Worm (Caenorhabditis elegans) whole organism, L1 larva: ENCODE measurements around the gene rha-2.

Source experiments
- C16A3.4 ChIP-seq: fragments of 150-350 bp; optimal IDR thresholded peaks from 2 replicates; lab custom pipeline; 2014; ENCODE audit warnings: missing biosample characterization, missing genetic modification characterization
- C34B4.2 ChIP-seq: sonication (generic microtip); optimal IDR thresholded peaks from 2 replicates; lab custom pipeline; 2017; ENCODE audit warnings: mild to moderate bottlenecking, missing genetic modification characterization, missing compliant biosample characterization
- F16B12.6 ChIP-seq: fragments of 150-350 bp; optimal IDR thresholded peaks from 2 replicates; lab custom pipeline; 2014; ENCODE audit warnings: missing biosample characterization, missing genetic modification characterization
- Y116A8C.19 ChIP-seq: sonication (generic microtip); optimal IDR thresholded peaks from 2 replicates; lab custom pipeline; 2016; ENCODE audit warnings: missing compliant biosample characterization, missing genetic modification characterization, borderline replicate concordance
- aly-2 ChIP-seq: fragments of 150-350 bp; optimal IDR thresholded peaks from 2 replicates; lab custom pipeline; 2014; ENCODE audit warnings: missing biosample characterization, missing genetic modification characterization
- blmp-1 ChIP-seq: fragments of 150-350 bp; optimal IDR thresholded peaks from 2 replicates; lab custom pipeline; 2014; ENCODE audit warnings: missing biosample characterization, missing genetic modification characterization
- ceh-8 ChIP-seq: fragments of 200-800 bp; sonication (Bioruptor generic); optimal IDR thresholded peaks from 2 replicates; lab custom pipeline; 2018; ENCODE audit warnings: mild to moderate bottlenecking, missing genetic modification characterization, moderate library complexity, missing compliant biosample characterization
- ceh-82 ChIP-seq, 3 experiments: fragments of 150-350 bp in 1 of 3; sonication (generic microtip) in 2 of 3; optimal IDR thresholded peaks; 2 replicates each; lab custom pipeline; 2014 to 2017; ENCODE audit warnings: missing biosample characterization in 3 of 3, missing genetic modification characterization in 3 of 3
- ceh-90 ChIP-seq: sonication (generic microtip); optimal IDR thresholded peaks from 2 replicates; lab custom pipeline; 2016; ENCODE audit warnings: missing genetic modification characterization, missing compliant biosample characterization
- ces-1 ChIP-seq: fragments of 150-350 bp; optimal IDR thresholded peaks from 2 replicates; lab custom pipeline; 2014; ENCODE audit warnings: missing biosample characterization, missing genetic modification reagents, missing genetic modification characterization
- dsc-1 ChIP-seq: sonication (generic microtip); optimal IDR thresholded peaks from 2 replicates; lab custom pipeline; 2016; ENCODE audit warnings: mild to moderate bottlenecking, missing genetic modification characterization, missing compliant biosample characterization
- efl-1 ChIP-seq, 4 experiments: fragments of 150-350 bp; optimal IDR thresholded peaks in 3 of 4; peaks in 1 of 4; 1 replicate in 1 of 4; 2 replicates in 3 of 4; lab custom pipeline; 2014; ENCODE audit warnings: missing biosample characterization in 2 of 4, missing genetic modification characterization in 2 of 4, missing genetic modification reagents in 2 of 4
- efl-3 ChIP-seq: fragments of 200-800 bp; sonication (Bioruptor generic); optimal IDR thresholded peaks from 2 replicates; lab custom pipeline; 2018; ENCODE audit warnings: mild to moderate bottlenecking, missing genetic modification characterization, missing compliant biosample characterization
- egl-13 ChIP-seq: sonication (generic microtip); optimal IDR thresholded peaks from 2 replicates; lab custom pipeline; 2016; ENCODE audit warnings: missing genotype, missing genetic modification reagents, missing genetic modification characterization, missing compliant biosample characterization
- egl-27 ChIP-seq, 2 experiments: fragments of 150-350 bp in 1 of 2; sonication (generic microtip); optimal IDR thresholded peaks; 3 replicates each; lab custom pipeline; 2017 to 2018; ENCODE audit warnings: missing biosample characterization in 2 of 2, missing genetic modification characterization in 2 of 2, missing genetic modification reagents in 2 of 2
- elt-2 ChIP-seq: sonication (generic microtip); optimal IDR thresholded peaks from 2 replicates; lab custom pipeline; 2016; ENCODE audit warnings: missing genetic modification characterization, mild to moderate bottlenecking, inconsistent platforms, missing compliant biosample characterization, missing genetic modification reagents
- elt-3 ChIP-seq, 6 experiments: fragments of 150-350 bp in 1 of 6; sonication (generic microtip); optimal IDR thresholded peaks; 2 replicates each; lab custom pipeline; 2017 to 2018; ENCODE audit warnings: missing biosample characterization in 6 of 6, missing genetic modification characterization in 6 of 6, inconsistent platforms in 1 of 6
- fkh-10 ChIP-seq: sonication (generic microtip); optimal IDR thresholded peaks from 2 replicates; lab custom pipeline; 2017; ENCODE audit warnings: missing biosample characterization, missing genetic modification reagents, missing genetic modification characterization
- fos-1 ChIP-seq: fragments of 150-350 bp; optimal IDR thresholded peaks from 2 replicates; lab custom pipeline; 2014; ENCODE audit warnings: missing biosample characterization, missing genetic modification characterization
- hlh-17 ChIP-seq: fragments of 200-800 bp; sonication (Bioruptor generic); optimal IDR thresholded peaks from 2 replicates; lab custom pipeline; 2018; ENCODE audit warnings: missing genetic modification characterization, mild to moderate bottlenecking, missing compliant biosample characterization, moderate library complexity, borderline replicate concordance
- hpl-2 ChIP-seq: fragments of 150-350 bp; optimal IDR thresholded peaks from 2 replicates; lab custom pipeline; 2014; ENCODE audit warnings: missing biosample characterization, missing genetic modification reagents, missing genetic modification characterization
- jun-1 ChIP-seq: fragments of 150-350 bp; optimal IDR thresholded peaks from 2 replicates; lab custom pipeline; 2014; ENCODE audit warnings: missing biosample characterization, missing genetic modification reagents, missing genetic modification characterization
- lin-39 ChIP-seq: fragments of 150-350 bp; optimal IDR thresholded peaks from 2 replicates; lab custom pipeline; 2014; ENCODE audit warnings: missing biosample characterization, missing genetic modification reagents, missing genetic modification characterization
- lir-3 ChIP-seq: sonication (generic microtip); optimal IDR thresholded peaks from 2 replicates; lab custom pipeline; 2016; ENCODE audit warnings: mild to moderate bottlenecking, missing genetic modification characterization, moderate library complexity, missing compliant biosample characterization; ENCODE audit not compliant: poor library complexity
- lsy-2 ChIP-seq, 2 experiments: fragments of 150-350 bp; optimal IDR thresholded peaks; 2 replicates each; lab custom pipeline; 2014; ENCODE audit warnings: missing biosample characterization in 2 of 2, missing genetic modification characterization in 2 of 2
- mab-9 ChIP-seq: fragments of 200-800 bp; sonication (Bioruptor generic); IDR thresholded peaks from 2 replicates; pipeline ENCODE4 v1.3.6; 2022; ENCODE audit warnings: missing genetic modification reagents, missing genetic modification characterization, missing compliant biosample characterization
- mdl-1 ChIP-seq, 2 experiments: fragments of 150-350 bp; optimal IDR thresholded peaks; 2 replicates each; lab custom pipeline; 2014 to 2017; ENCODE audit warnings: missing biosample characterization in 2 of 2, missing genetic modification characterization in 2 of 2, inconsistent platforms in 1 of 2
- mep-1 ChIP-seq: fragments of 150-350 bp; optimal IDR thresholded peaks from 2 replicates; lab custom pipeline; 2014; ENCODE audit warnings: missing biosample characterization, missing genetic modification characterization
- nhr-11 ChIP-seq: fragments of 150-350 bp; optimal IDR thresholded peaks from 2 replicates; lab custom pipeline; 2014; ENCODE audit warnings: missing biosample characterization, missing genetic modification characterization
- nhr-19 ChIP-seq: fragments of 200-800 bp; sonication (Bioruptor generic); conservative IDR thresholded peaks from 2 replicates; pipeline ENCODE4 v1.3.6; 2022; ENCODE audit warnings: missing genetic modification characterization, missing compliant biosample characterization
- nhr-20 ChIP-seq: sonication (generic microtip); optimal IDR thresholded peaks from 2 replicates; lab custom pipeline; 2016; ENCODE audit warnings: mild to moderate bottlenecking, missing genetic modification characterization, missing compliant biosample characterization
- nhr-84 ChIP-seq: sonication (generic microtip); optimal IDR thresholded peaks from 2 replicates; lab custom pipeline; 2017; ENCODE audit warnings: missing biosample characterization, missing genetic modification characterization
- pax-3 ChIP-seq: fragments of 200-800 bp; sonication (Bioruptor generic); optimal IDR thresholded peaks from 2 replicates; lab custom pipeline; 2018; ENCODE audit warnings: mild to moderate bottlenecking, missing genetic modification characterization, moderate library complexity, missing compliant biosample characterization
- pqm-1 ChIP-seq: sonication (generic microtip); optimal IDR thresholded peaks from 3 replicates; lab custom pipeline; 2017; ENCODE audit warnings: missing biosample characterization, missing genetic modification characterization
- snpc-4 ChIP-seq: fragments of 150-350 bp; optimal IDR thresholded peaks from 2 replicates; lab custom pipeline; 2014; ENCODE audit warnings: missing biosample characterization, missing genetic modification characterization
- snu-23 ChIP-seq: sonication (generic microtip); optimal IDR thresholded peaks from 2 replicates; lab custom pipeline; 2016; ENCODE audit warnings: missing genetic modification characterization, missing compliant biosample characterization
- sox-4 ChIP-seq: sonication (generic microtip); optimal IDR thresholded peaks from 2 replicates; lab custom pipeline; 2016; ENCODE audit warnings: missing genetic modification characterization, missing compliant biosample characterization
- sup-37 ChIP-seq: fragments of 200-800 bp; sonication (Bioruptor generic); optimal IDR thresholded peaks from 2 replicates; lab custom pipeline; 2018; ENCODE audit warnings: mild to moderate bottlenecking, missing genetic modification characterization, missing compliant biosample characterization
- swsn-7 ChIP-seq: sonication (generic microtip); optimal IDR thresholded peaks from 2 replicates; lab custom pipeline; 2016; ENCODE audit warnings: missing genetic modification characterization, missing compliant biosample characterization
- tbx-2 ChIP-seq: sonication (generic microtip); optimal IDR thresholded peaks from 2 replicates; lab custom pipeline; 2016; ENCODE audit warnings: missing genetic modification characterization, missing compliant biosample characterization
- tlp-1 ChIP-seq: fragments of 150-350 bp; optimal IDR thresholded peaks from 2 replicates; lab custom pipeline; 2014; ENCODE audit warnings: missing biosample characterization, missing genetic modification characterization
- unc-130 ChIP-seq: fragments of 150-350 bp; optimal IDR thresholded peaks from 2 replicates; lab custom pipeline; 2017; ENCODE audit warnings: missing biosample characterization, missing genetic modification characterization, inconsistent platforms
- unc-30 ChIP-seq: sonication (generic microtip); optimal IDR thresholded peaks from 2 replicates; lab custom pipeline; 2017; ENCODE audit warnings: missing biosample characterization, missing genetic modification characterization
- vab-15 ChIP-seq: sonication (generic microtip); optimal IDR thresholded peaks from 2 replicates; lab custom pipeline; 2017; ENCODE audit warnings: missing genotype, mild to moderate bottlenecking, missing genetic modification characterization, missing compliant biosample characterization
- zag-1 ChIP-seq: fragments of 150-350 bp; optimal IDR thresholded peaks from 2 replicates; lab custom pipeline; 2014; ENCODE audit warnings: missing biosample characterization, missing genetic modification characterization
- zip-4 ChIP-seq: fragments of 200-800 bp; sonication (Bioruptor generic); optimal IDR thresholded peaks from 2 replicates; lab custom pipeline; 2018; ENCODE audit warnings: mild to moderate bottlenecking, missing genetic modification characterization, moderate library complexity, missing compliant biosample characterization
- ztf-11 ChIP-seq, 2 experiments: sonication (generic microtip); optimal IDR thresholded peaks; 2 replicates each; lab custom pipeline; 2016 to 2017; ENCODE audit warnings: missing genetic modification characterization in 2 of 2, missing biosample characterization in 1 of 2, missing compliant biosample characterization in 1 of 2
- ztf-4 ChIP-seq: fragments of 150-350 bp; optimal IDR thresholded peaks from 2 replicates; lab custom pipeline; 2014; ENCODE audit warnings: missing biosample characterization, missing genetic modification characterization

The rha-2 gene

DNA sequence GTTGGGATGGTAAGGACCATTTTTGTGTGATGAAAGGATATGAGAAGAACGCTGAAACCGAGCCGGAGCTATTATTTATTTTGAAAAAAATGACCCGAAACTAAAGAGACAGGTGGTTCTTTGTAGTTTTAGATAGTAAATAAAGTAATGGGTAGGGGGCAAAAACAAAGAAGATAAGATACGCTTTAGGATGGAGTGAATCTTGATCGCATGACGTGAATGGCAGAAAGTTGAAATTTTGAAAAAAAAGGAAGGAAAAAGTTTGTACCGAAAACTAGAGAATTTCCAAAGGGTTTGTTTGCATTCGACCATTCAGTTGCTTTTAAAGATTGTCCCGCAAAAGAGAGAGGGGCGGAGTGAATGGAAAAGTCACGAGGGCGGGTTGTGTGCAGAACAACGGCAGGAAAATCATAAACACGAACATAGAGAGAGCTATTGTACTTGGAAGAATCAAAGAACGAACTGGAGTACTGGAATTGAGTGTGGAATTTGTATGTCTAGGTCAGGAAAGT is 39.6 kb upstream of the rha-2 start, which contains the start of gene F22B7.9 (continued):
- TF ChIP-seq hlh-17 (GFP tag; lab: Kevin White, UChicago) (no peak), tbx-2 (tag; lab: Kevin White, UChicago) (peak; percentile 23), pax-3 (tag; lab: Kevin White, UChicago) (no peak), lin-39 (tag; lab: Kevin White, UChicago) (no peak), efl-1 (optimal IDR thresholded peaks at IDR 0.05; lab: Kevin White, UChicago) (no peak), efl-1 (GFP tag; optimal IDR thresholded peaks at IDR 0.05 in 1 of 2; lab: Kevin White, UChicago) (peak in 1 of 2 experiments; percentile 16), mab-9 (GFP tag; lab: Robert Waterston, UW) (no peak), nhr-19 (peak; percentile 42), snpc-4 (tag; lab: Kevin White, UChicago) (no peak), fkh-10 (GFP tag; lab: Kevin White, UChicago) (no peak), elt-2 (peak; percentile 54), zip-4 (GFP tag; lab: Kevin White, UChicago) (no peak), ces-1 (no peak), unc-130 (tag; lab: Kevin White, UChicago) (no peak), sup-37 (GFP tag; lab: Kevin White, UChicago) (no peak), hpl-2 (GFP tag; lab: Kevin White, UChicago) (no peak), ceh-8 (no peak), ztf-11 (tag; optimal IDR thresholded peaks at IDR 0.05; lab: Kevin White, UChicago) (no peak), F16B12.6 (tag; lab: Kevin White, UChicago) (no peak), elt-3 (tag; optimal IDR thresholded peaks at IDR 0.05; lab: Kevin White, UChicago) (peak in 2 of 6 experiments; percentile 38 to 51), dsc-1 (tag; lab: Kevin White, UChicago) (no peak), swsn-7 (no peak), tlp-1 (tag; lab: Kevin White, UChicago) (no peak), C34B4.2 (tag; lab: Kevin White, UChicago) (no peak), vab-15 (tag; lab: Kevin White, UChicago) (no peak), sox-4 (no peak), egl-27 (tag; optimal IDR thresholded peaks at IDR 0.05; lab: Kevin White, UChicago) (no peak), fos-1 (tag; lab: Kevin White, UChicago) (no peak), ceh-90 (tag; lab: Kevin White, UChicago) (no peak), nhr-20 (peak; percentile 71), mdl-1 (tag; optimal IDR thresholded peaks at IDR 0.05; lab: Kevin White, UChicago) (peak in 1 of 2 experiments; percentile 53), blmp-1 (tag; lab: Kevin White, UChicago) (no peak), egl-13 (no peak), unc-30 (tag; lab: Kevin White, UChicago) (no peak), aly-2 (tag; lab: Kevin White, UChicago) (no peak), ceh-82 (tag; optimal IDR thresholded peaks at IDR 0.05; lab: Kevin White, UChicago) (no peak), zag-1 (no peak), lir-3 (no peak), efl-3 (no peak), nhr-84 (tag; lab: Kevin White, UChicago) (no peak), C16A3.4 (tag; lab: Kevin White, UChicago) (peak; percentile 10), pqm-1 (no peak), ztf-4 (tag; lab: Kevin White, UChicago) (no peak), mep-1 (tag; lab: Kevin White, UChicago) (no peak), lsy-2 (tag; optimal IDR thresholded peaks at IDR 0.05; lab: Kevin White, UChicago) (peak in 1 of 2 experiments; percentile 18), snu-23 (GFP tag; lab: Kevin White, UChicago) (peak; percentile 35), Y116A8C.19 (no peak), nhr-11 (tag; lab: Kevin White, UChicago) (no peak), jun-1 (tag; lab: Kevin White, UChicago) (no peak)
- TF ChIP-seq, all 84 proteins: peak for 22
